Worm (Caenorhabditis elegans) whole organism, L1 larva: ENCODE results near the gene sbds-1.

Source experiments
- C16A3.4 ChIP-seq: fragments of 150-350 bp; optimal IDR thresholded peaks from 2 replicates; lab custom pipeline; 2014; ENCODE audit warnings: missing biosample characterization, missing genetic modification characterization
- C34B4.2 ChIP-seq: sonication (generic microtip); optimal IDR thresholded peaks from 2 replicates; lab custom pipeline; 2017; ENCODE audit warnings: mild to moderate bottlenecking, missing genetic modification characterization, missing compliant biosample characterization
- blmp-1 ChIP-seq: fragments of 150-350 bp; optimal IDR thresholded peaks from 2 replicates; lab custom pipeline; 2014; ENCODE audit warnings: missing biosample characterization, missing genetic modification characterization
- ceh-63 ChIP-seq: fragments of 200-800 bp; sonication (Bioruptor generic); optimal IDR thresholded peaks from 2 replicates; lab custom pipeline; 2018; ENCODE audit warnings: mild to moderate bottlenecking, missing genetic modification characterization, missing compliant biosample characterization
- ceh-90 ChIP-seq: sonication (generic microtip); optimal IDR thresholded peaks from 2 replicates; lab custom pipeline; 2016; ENCODE audit warnings: missing genetic modification characterization, missing compliant biosample characterization
- efl-1 ChIP-seq, 4 experiments: fragments of 150-350 bp; optimal IDR thresholded peaks in 3 of 4; peaks in 1 of 4; 1 replicate in 1 of 4; 2 replicates in 3 of 4; lab custom pipeline; 2014; ENCODE audit warnings: missing biosample characterization in 2 of 4, missing genetic modification characterization in 2 of 4, missing genetic modification reagents in 2 of 4
- egl-13 ChIP-seq: sonication (generic microtip); optimal IDR thresholded peaks from 2 replicates; lab custom pipeline; 2016; ENCODE audit warnings: missing genotype, missing genetic modification reagents, missing genetic modification characterization, missing compliant biosample characterization
- egl-27 ChIP-seq, 2 experiments: fragments of 150-350 bp in 1 of 2; sonication (generic microtip); optimal IDR thresholded peaks; 3 replicates each; lab custom pipeline; 2017 to 2018; ENCODE audit warnings: missing biosample characterization in 2 of 2, missing genetic modification characterization in 2 of 2, missing genetic modification reagents in 2 of 2
- elt-2 ChIP-seq: sonication (generic microtip); optimal IDR thresholded peaks from 2 replicates; lab custom pipeline; 2016; ENCODE audit warnings: missing genetic modification characterization, mild to moderate bottlenecking, inconsistent platforms, missing compliant biosample characterization, missing genetic modification reagents
- elt-3 ChIP-seq, 6 experiments: fragments of 150-350 bp in 1 of 6; sonication (generic microtip); optimal IDR thresholded peaks; 2 replicates each; lab custom pipeline; 2017 to 2018; ENCODE audit warnings: missing biosample characterization in 6 of 6, missing genetic modification characterization in 6 of 6, inconsistent platforms in 1 of 6
- ets-5 ChIP-seq: fragments of 200-800 bp; sonication (Bioruptor generic); IDR thresholded peaks from 2 replicates; pipeline ENCODE4 v1.3.6; 2022; ENCODE audit warnings: missing genetic modification characterization, missing compliant biosample characterization
- fkh-10 ChIP-seq: sonication (generic microtip); optimal IDR thresholded peaks from 2 replicates; lab custom pipeline; 2017; ENCODE audit warnings: missing biosample characterization, missing genetic modification reagents, missing genetic modification characterization
- fkh-8 ChIP-seq: sonication (generic microtip); optimal IDR thresholded peaks from 2 replicates; lab custom pipeline; 2016; ENCODE audit warnings: mild to moderate bottlenecking, missing genetic modification characterization, missing compliant biosample characterization
- fos-1 ChIP-seq: fragments of 150-350 bp; optimal IDR thresholded peaks from 2 replicates; lab custom pipeline; 2014; ENCODE audit warnings: missing biosample characterization, missing genetic modification characterization
- hlh-17 ChIP-seq: fragments of 200-800 bp; sonication (Bioruptor generic); optimal IDR thresholded peaks from 2 replicates; lab custom pipeline; 2018; ENCODE audit warnings: missing genetic modification characterization, mild to moderate bottlenecking, missing compliant biosample characterization, moderate library complexity, borderline replicate concordance
- hlh-4 ChIP-seq: sonication (generic microtip); optimal IDR thresholded peaks from 2 replicates; lab custom pipeline; 2016; ENCODE audit warnings: mild to moderate bottlenecking, missing genetic modification characterization, missing compliant biosample characterization
- hpl-2 ChIP-seq: fragments of 150-350 bp; optimal IDR thresholded peaks from 2 replicates; lab custom pipeline; 2014; ENCODE audit warnings: missing biosample characterization, missing genetic modification reagents, missing genetic modification characterization
- irx-1 ChIP-seq: sonication (generic microtip); optimal IDR thresholded peaks from 2 replicates; lab custom pipeline; 2016; ENCODE audit warnings: missing genetic modification characterization, missing compliant biosample characterization
- isw-1 ChIP-seq: fragments of 200-800 bp; sonication (Bioruptor generic); IDR thresholded peaks from 2 replicates; pipeline ENCODE4 v1.3.6; 2022; ENCODE audit warnings: missing genetic modification characterization, missing compliant biosample characterization
- jun-1 ChIP-seq: fragments of 150-350 bp; optimal IDR thresholded peaks from 2 replicates; lab custom pipeline; 2014; ENCODE audit warnings: missing biosample characterization, missing genetic modification reagents, missing genetic modification characterization
- lin-13 ChIP-seq: fragments of 150-350 bp; optimal IDR thresholded peaks from 2 replicates; lab custom pipeline; 2014; ENCODE audit warnings: missing biosample characterization, missing genetic modification reagents, missing genetic modification characterization
- lin-14 ChIP-seq: fragments of 200-800 bp; sonication (Bioruptor generic); optimal IDR thresholded peaks from 2 replicates; lab custom pipeline; 2018; ENCODE audit warnings: mild to moderate bottlenecking, missing genetic modification characterization, moderate library complexity, missing compliant biosample characterization
- lin-15B ChIP-seq: fragments of 150-350 bp; sonication (generic microtip); optimal IDR thresholded peaks from 3 replicates; lab custom pipeline; 2014; ENCODE audit warnings: missing biosample characterization, missing genetic modification characterization
- lin-35 ChIP-seq, 2 experiments: fragments of 150-350 bp; optimal IDR thresholded peaks; 2 replicates each; lab custom pipeline; 2014; ENCODE audit warnings: missing biosample characterization in 2 of 2, missing genetic modification characterization in 2 of 2, missing genetic modification reagents in 2 of 2
- lin-39 ChIP-seq: fragments of 150-350 bp; optimal IDR thresholded peaks from 2 replicates; lab custom pipeline; 2014; ENCODE audit warnings: missing biosample characterization, missing genetic modification reagents, missing genetic modification characterization
- mdl-1 ChIP-seq, 2 experiments: fragments of 150-350 bp; optimal IDR thresholded peaks; 2 replicates each; lab custom pipeline; 2014 to 2017; ENCODE audit warnings: missing biosample characterization in 2 of 2, missing genetic modification characterization in 2 of 2, inconsistent platforms in 1 of 2
- mef-2 ChIP-seq: fragments of 150-350 bp; optimal IDR thresholded peaks from 2 replicates; lab custom pipeline; 2014; ENCODE audit warnings: missing biosample characterization, missing genetic modification characterization
- mep-1 ChIP-seq: fragments of 150-350 bp; optimal IDR thresholded peaks from 2 replicates; lab custom pipeline; 2014; ENCODE audit warnings: missing biosample characterization, missing genetic modification characterization
- nhr-11 ChIP-seq: fragments of 150-350 bp; optimal IDR thresholded peaks from 2 replicates; lab custom pipeline; 2014; ENCODE audit warnings: missing biosample characterization, missing genetic modification characterization
- nhr-12 ChIP-seq: sonication (generic microtip); optimal IDR thresholded peaks from 2 replicates; lab custom pipeline; 2017; ENCODE audit warnings: missing biosample characterization, missing genetic modification characterization
- nhr-20 ChIP-seq: sonication (generic microtip); optimal IDR thresholded peaks from 2 replicates; lab custom pipeline; 2016; ENCODE audit warnings: mild to moderate bottlenecking, missing genetic modification characterization, missing compliant biosample characterization
- nhr-47 ChIP-seq: sonication (generic microtip); optimal IDR thresholded peaks from 2 replicates; lab custom pipeline; 2016; ENCODE audit warnings: mild to moderate bottlenecking, missing genetic modification characterization, moderate library complexity, missing compliant biosample characterization
- nhr-71 ChIP-seq: sonication (generic microtip); optimal IDR thresholded peaks from 2 replicates; lab custom pipeline; 2016; ENCODE audit warnings: mild to moderate bottlenecking, missing genetic modification characterization, moderate library complexity, missing compliant biosample characterization
- nhr-76 ChIP-seq: sonication (generic microtip); optimal IDR thresholded peaks from 2 replicates; lab custom pipeline; 2017; ENCODE audit warnings: missing biosample characterization, missing genetic modification characterization
- nhr-77 ChIP-seq: fragments of 150-350 bp; optimal IDR thresholded peaks from 2 replicates; lab custom pipeline; 2014; ENCODE audit warnings: missing biosample characterization, missing genetic modification characterization
- nhr-84 ChIP-seq: sonication (generic microtip); optimal IDR thresholded peaks from 2 replicates; lab custom pipeline; 2017; ENCODE audit warnings: missing biosample characterization, missing genetic modification characterization
- nhr-85 ChIP-seq: sonication (generic microtip); peaks from one replicate; lab custom pipeline; 2016; ENCODE audit warnings: missing genetic modification characterization, inconsistent platforms, missing compliant biosample characterization
- nhr-90 ChIP-seq: sonication (generic microtip); optimal IDR thresholded peaks from 2 replicates; lab custom pipeline; 2016; ENCODE audit warnings: mild to moderate bottlenecking, missing genetic modification characterization, missing compliant biosample characterization; ENCODE audit not compliant: poor library complexity
- pqm-1 ChIP-seq: sonication (generic microtip); optimal IDR thresholded peaks from 3 replicates; lab custom pipeline; 2017; ENCODE audit warnings: missing biosample characterization, missing genetic modification characterization
- skn-1 ChIP-seq: fragments of 150-350 bp; optimal IDR thresholded peaks from 2 replicates; lab custom pipeline; 2014; ENCODE audit warnings: missing biosample characterization, missing genetic modification characterization
- tlp-1 ChIP-seq: fragments of 150-350 bp; optimal IDR thresholded peaks from 2 replicates; lab custom pipeline; 2014; ENCODE audit warnings: missing biosample characterization, missing genetic modification characterization
- unc-30 ChIP-seq: sonication (generic microtip); optimal IDR thresholded peaks from 2 replicates; lab custom pipeline; 2017; ENCODE audit warnings: missing biosample characterization, missing genetic modification characterization
- vab-15 ChIP-seq: sonication (generic microtip); optimal IDR thresholded peaks from 2 replicates; lab custom pipeline; 2017; ENCODE audit warnings: missing genotype, mild to moderate bottlenecking, missing genetic modification characterization, missing compliant biosample characterization
- zag-1 ChIP-seq: fragments of 150-350 bp; optimal IDR thresholded peaks from 2 replicates; lab custom pipeline; 2014; ENCODE audit warnings: missing biosample characterization, missing genetic modification characterization

Gene sbds-1

ce11 chrIII:600316-600932 lies 37.8 kb downstream of the sbds-1 start, which contains the start of gene lec-6:
lec-6 (minus strand) TSS chrIII:600366.
- TF ChIP-seq nhr-76 (tag; lab: Kevin White, UChicago) (no peak), efl-1 (optimal IDR thresholded peaks at IDR 0.05; lab: Kevin White, UChicago) (no peak), efl-1 (GFP tag; optimal IDR thresholded peaks at IDR 0.05 in 1 of 2; lab: Kevin White, UChicago) (peak in 1 of 2 experiments; percentile 84), mep-1 (tag; lab: Kevin White, UChicago) (no peak), lin-35 (GFP tag; optimal IDR thresholded peaks at IDR 0.05; lab: Kevin White, UChicago) (peak in 1 of 2 experiments; percentile 51), C34B4.2 (tag; lab: Kevin White, UChicago) (no peak), ets-5 (GFP tag; lab: Robert Waterston, UW) (no peak), fos-1 (tag; lab: Kevin White, UChicago) (peak; percentile 74), nhr-71 (tag; lab: Kevin White, UChicago) (peak; percentile 56), hpl-2 (GFP tag; lab: Kevin White, UChicago) (no peak), irx-1 (tag; lab: Kevin White, UChicago) (peak; percentile 21), elt-2 (tag; lab: Kevin White, UChicago) (peak; percentile 97), pqm-1 (tag; lab: Kevin White, UChicago) (peak; percentile 38), ceh-63 (no peak), nhr-20 (tag; lab: Kevin White, UChicago) (peak; percentile 1), C16A3.4 (tag; lab: Kevin White, UChicago) (no peak), lin-39 (tag; lab: Kevin White, UChicago) (no peak), elt-3 (tag; optimal IDR thresholded peaks at IDR 0.05; lab: Kevin White, UChicago) (no peak), nhr-77 (tag; lab: Kevin White, UChicago) (peak; percentile 1), nhr-11 (no peak), lin-14 (peak; percentile 11), nhr-90 (peak; percentile 8), jun-1 (tag; lab: Kevin White, UChicago) (peak; percentile 64)
- TF ChIP-seq, all 84 proteins: peak for 12

- TF ChIP-seq elt-2 (tag; lab: Kevin White, UChicago) (peak; percentile 33), egl-27 (tag; optimal IDR thresholded peaks at IDR 0.05; lab: Kevin White, UChicago) (no peak), nhr-84 (no peak)
These were observed 38.9 kb downstream of the sbds-1 start for ce11 chrIII:599279-599678.

- TF ChIP-seq efl-1 (optimal IDR thresholded peaks at IDR 0.05; lab: Kevin White, UChicago) (no peak), efl-1 (GFP tag; optimal IDR thresholded peaks at IDR 0.05 in 1 of 2; lab: Kevin White, UChicago) (peak in 1 of 2 experiments; percentile 67), lin-13 (GFP tag; lab: Kevin White, UChicago) (no peak)
- TF ChIP-seq, all 84 proteins: peak for 1
These were observed 39.5 kb downstream of the sbds-1 start, which contains the start of gene Y55B1AR.2 for ce11 chrIII:598687-599086. Y55B1AR.2 (minus strand) TSS chrIII:598787.

ce11 chrIII:598168-598567 lies 40.1 kb downstream of the sbds-1 start:
- TF ChIP-seq mef-2 (tag; lab: Kevin White, UChicago) (no peak), isw-1 (GFP tag; lab: Robert Waterston, UW) (peak; percentile 27; the same call in 1 of the 2 replicates), mep-1 (tag; lab: Kevin White, UChicago) (peak; percentile 76), nhr-85 (no peak), lin-15B (no peak), nhr-90 (no peak), skn-1 (peak; percentile 32), mdl-1 (tag; optimal IDR thresholded peaks at IDR 0.05; lab: Kevin White, UChicago) (peak in 1 of 2 experiments; percentile 52), blmp-1 (tag; lab: Kevin White, UChicago) (peak; percentile 39), zag-1 (tag; lab: Kevin White, UChicago) (no peak), vab-15 (tag; lab: Kevin White, UChicago) (no peak), irx-1 (tag; lab: Kevin White, UChicago) (peak; percentile 12), egl-27 (tag; optimal IDR thresholded peaks at IDR 0.05; lab: Kevin White, UChicago) (peak in 1 of 2 experiments; percentile 34), fos-1 (tag; lab: Kevin White, UChicago) (peak; percentile 25), egl-13 (tag; lab: Kevin White, UChicago) (no peak), fkh-8 (tag; lab: Kevin White, UChicago) (peak; percentile 45), hlh-17 (no peak), nhr-77 (tag; lab: Kevin White, UChicago) (peak; percentile 18), tlp-1 (no peak), hlh-4 (tag; lab: Kevin White, UChicago) (no peak), unc-30 (tag; lab: Kevin White, UChicago) (no peak), nhr-12 (tag; lab: Kevin White, UChicago) (no peak), nhr-47 (tag; lab: Kevin White, UChicago) (peak; percentile 70), hpl-2 (GFP tag; lab: Kevin White, UChicago) (no peak), lin-39 (tag; lab: Kevin White, UChicago) (peak; percentile 9), ceh-90 (tag; lab: Kevin White, UChicago) (no peak), fkh-10 (peak; percentile 76)
